Worm (Caenorhabditis elegans) whole organism, L3 larva: ENCODE data around the gene phf-31.

Source experiments
- ZK546.5 ChIP-seq: sonication (generic microtip); optimal IDR thresholded peaks from 2 replicates; lab custom pipeline; 2017; ENCODE audit warnings: missing biosample characterization, missing genetic modification characterization
- ama-1 ChIP-seq: fragments of 150-350 bp; optimal IDR thresholded peaks from 2 replicates; lab custom pipeline; 2018
- ceh-82 ChIP-seq: fragments of 150-350 bp; optimal IDR thresholded peaks from 2 replicates; lab custom pipeline; 2014; ENCODE audit warnings: missing biosample characterization, missing genetic modification characterization
- elt-1 ChIP-seq: fragments of 150-350 bp; optimal IDR thresholded peaks from 2 replicates; lab custom pipeline; 2014; ENCODE audit warnings: missing biosample characterization, missing genetic modification characterization
- eor-1 ChIP-seq, 2 experiments: fragments of 150-350 bp; optimal IDR thresholded peaks; 2 replicates each; lab custom pipeline; 2014 to 2018; ENCODE audit warnings: missing biosample characterization in 2 of 2, missing genetic modification characterization in 2 of 2
- fkh-10 ChIP-seq: sonication (generic microtip); optimal IDR thresholded peaks from 2 replicates; lab custom pipeline; 2017; ENCODE audit warnings: missing biosample characterization, missing genetic modification reagents, missing genetic modification characterization
- fos-1 ChIP-seq: fragments of 150-350 bp; optimal IDR thresholded peaks from 2 replicates; lab custom pipeline; 2014; ENCODE audit warnings: missing biosample characterization, missing genetic modification characterization
- nhr-23 ChIP-seq: fragments of 150-350 bp; optimal IDR thresholded peaks from 2 replicates; lab custom pipeline; 2014; ENCODE audit warnings: missing biosample characterization, missing genetic modification reagents, missing genetic modification characterization
- nhr-76 ChIP-seq: fragments of 150-350 bp; sonication (generic microtip); optimal IDR thresholded peaks from 5 replicates; lab custom pipeline; 2014; ENCODE audit warnings: missing biosample characterization, missing genetic modification characterization
- nhr-77 ChIP-seq: fragments of 150-350 bp; optimal IDR thresholded peaks from 2 replicates; lab custom pipeline; 2014; ENCODE audit warnings: missing biosample characterization, missing genetic modification characterization
- unc-62 ChIP-seq: fragments of 150-350 bp; sonication (generic microtip); optimal IDR thresholded peaks from 4 replicates; lab custom pipeline; 2014; ENCODE audit warnings: missing biosample characterization, missing genetic modification reagents, missing genetic modification characterization
- zag-1 ChIP-seq: fragments of 150-350 bp; optimal IDR thresholded peaks from 2 replicates; lab custom pipeline; 2014; ENCODE audit warnings: missing biosample characterization, missing genetic modification characterization

- TF ChIP-seq zag-1 (tag; lab: Kevin White, UChicago): no peak
- TF ChIP-seq nhr-23 (tag; lab: Kevin White, UChicago): no peak
- TF ChIP-seq fos-1 (tag; lab: Kevin White, UChicago): no peak
- no peak for TF ChIP-seq eor-1 (tag; optimal IDR thresholded peaks at IDR 0.05; lab: Kevin White, UChicago)
- TF ChIP-seq nhr-77 (tag; lab: Kevin White, UChicago): no peak
- TF ChIP-seq nhr-76 (tag; lab: Kevin White, UChicago): no peak
- TF ChIP-seq unc-62 (GFP tag; lab: Kevin White, UChicago): no peak
- TF ChIP-seq ZK546.5 (tag; lab: Kevin White, UChicago): no peak
- TF ChIP-seq ama-1 (lab: Kevin White, UChicago): no peak
- TF ChIP-seq elt-1: no peak
- no peak for TF ChIP-seq ceh-82 (tag; lab: Kevin White, UChicago)
- TF ChIP-seq fkh-10 (GFP tag; lab: Kevin White, UChicago): no peak
Observed at ce11 chrX:10694248-10694647, 12.4 kb downstream of the phf-31 start.
